Worm (Caenorhabditis elegans) whole organism, mixed stage, embryonic: ENCODE data around the gene atg-16.1.

Experiments
- ces-1 ChIP-seq: fragments of 150-350 bp; optimal IDR thresholded peaks from 2 replicates; lab custom pipeline; 2014; ENCODE audit warnings: missing biosample characterization, missing genetic modification reagents, missing genetic modification characterization
- ham-2 ChIP-seq: fragments of 200-800 bp; sonication (Bioruptor generic); optimal IDR thresholded peaks from 2 replicates; lab custom pipeline; 2018; ENCODE audit warnings: mild to moderate bottlenecking, missing genetic modification characterization, missing compliant biosample characterization
- lin-32 ChIP-seq: fragments of 200-800 bp; sonication (Bioruptor generic); optimal IDR thresholded peaks from 2 replicates; lab custom pipeline; 2018; ENCODE audit warnings: mild to moderate bottlenecking, missing genetic modification characterization, missing compliant biosample characterization
- nhr-2 ChIP-seq: fragments of 150-350 bp; optimal IDR thresholded peaks from 2 replicates; lab custom pipeline; 2014; ENCODE audit warnings: missing biosample characterization, missing genetic modification characterization
- sem-2 ChIP-seq: fragments of 200-800 bp; sonication (Bioruptor generic); optimal IDR thresholded peaks from 2 replicates; lab custom pipeline; 2018; ENCODE audit warnings: mild to moderate bottlenecking, missing genetic modification characterization, missing compliant biosample characterization

The atg-16.1 gene

ce11 chrX:4410280-4410911, 51.9 kb downstream of the atg-16.1 start:
- no peak for TF ChIP-seq lin-32
- TF ChIP-seq nhr-2 (tag; lab: Kevin White, UChicago), result no peak
- no peak for TF ChIP-seq ces-1 (GFP tag; lab: Kevin White, UChicago)
- no peak for TF ChIP-seq sem-2
- TF ChIP-seq ham-2, result no peak
